Worm (Caenorhabditis elegans): Measurements from ENCODE around the gene T19D7.7.

DNA sequence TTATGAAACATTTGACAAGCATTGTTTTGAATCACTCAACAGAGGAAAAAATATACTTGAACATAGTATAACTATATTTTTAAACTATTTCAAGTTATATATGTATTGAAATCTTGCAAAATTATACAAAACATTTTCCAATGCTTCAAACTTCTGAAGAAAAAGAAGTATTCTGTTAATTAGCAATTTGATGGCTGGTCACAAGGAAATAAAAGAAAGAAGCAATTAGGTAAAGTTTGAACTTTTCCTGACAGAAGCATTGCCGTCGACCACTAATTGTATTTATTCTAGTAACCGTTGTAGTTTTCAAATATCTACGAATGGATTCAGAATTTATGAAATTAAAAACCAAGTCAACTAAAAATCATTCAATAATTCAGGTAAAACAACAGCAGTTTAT lies 7.8 kb upstream of the T19D7.7 start:
- TF ChIP-seq ztf-11 (tag; optimal IDR thresholded peaks at IDR 0.05) (no peak), snpc-4 (tag; optimal IDR thresholded peaks at IDR 0.05) (no peak), fos-1 (tag; optimal IDR thresholded peaks at IDR 0.05) (no peak), sma-3 (GFP tag; optimal IDR thresholded peaks at IDR 0.05) (no peak), nhr-237 (tag; optimal IDR thresholded peaks at IDR 0.05) (no peak), aly-2 (tag; optimal IDR thresholded peaks at IDR 0.05) (no peak), nhr-11 (tag; optimal IDR thresholded peaks at IDR 0.05) (no peak), Y55F3AM.14 (GFP tag; optimal IDR thresholded peaks at IDR 0.05) (no peak), nhr-77 (tag; optimal IDR thresholded peaks at IDR 0.05) (no peak), mdl-1 (tag; optimal IDR thresholded peaks at IDR 0.05) (no peak)

All from whole organism, L2 larva.